Fruit fly (Drosophila melanogaster) whole organism, embryonic: ENCODE measurements around the gene GstD5.
A peak's percentile ranks its signal among the peaks of the same experiment; 100 is the strongest.

Experiments used
- Adf1 ChIP-seq: fragments of 200-800 bp; sonication (Bioruptor generic); IDR thresholded peaks from 2 replicates; pipeline ENCODE4 v1.3.6; 2022; ENCODE audit warnings: missing biosample characterization, missing genetic modification characterization
- Blimp-1 ChIP-seq: fragments of 200-800 bp; sonication (Bioruptor generic); optimal IDR thresholded peaks from 3 replicates; lab custom pipeline; 2018; ENCODE audit warnings: missing biosample characterization, missing genetic modification characterization, mild to moderate bottlenecking, moderate library complexity, missing genetic modification reagents
- BtbVII ChIP-seq: fragments of 200-800 bp; sonication (Bioruptor generic); optimal IDR thresholded peaks from 3 replicates; lab custom pipeline; 2017; ENCODE audit warnings: missing biosample characterization, mild to moderate bottlenecking, missing genetic modification characterization
- CG10431 ChIP-seq: fragments of 200-800 bp; sonication (Bioruptor generic); optimal IDR thresholded peaks from 3 replicates; lab custom pipeline; 2018; ENCODE audit warnings: missing biosample characterization, mild to moderate bottlenecking, missing genetic modification characterization
- CG10654 ChIP-seq: fragments of 200-800 bp; sonication (Bioruptor generic); optimal IDR thresholded peaks from 2 replicates; lab custom pipeline; 2016; ENCODE audit warnings: missing biosample characterization, missing genetic modification characterization
- CG11695 ChIP-seq: fragments of 200-800 bp; sonication (Bioruptor generic); IDR thresholded peaks from 3 replicates; pipeline ENCODE4 v1.3.6; 2022; ENCODE audit warnings: missing biosample characterization, missing genetic modification characterization
- CG12104 ChIP-seq: fragments of 200-800 bp; sonication (Bioruptor generic); optimal IDR thresholded peaks from 3 replicates; lab custom pipeline; 2016; ENCODE audit warnings: missing biosample characterization, missing genetic modification characterization
- CG12769 ChIP-seq: fragments of 200-800 bp; sonication (Bioruptor generic); optimal IDR thresholded peaks from 2 replicates; lab custom pipeline; 2019; ENCODE audit warnings: missing biosample characterization, mild to moderate bottlenecking, missing genetic modification characterization, moderate library complexity
- CG14014 ChIP-seq: fragments of 200-800 bp; sonication (Bioruptor generic); IDR thresholded peaks from 2 replicates; pipeline ENCODE4 v1.3.6; 2022; ENCODE audit warnings: missing biosample characterization, missing genetic modification characterization
- CG15011 ChIP-seq: fragments of 200-800 bp; sonication (Bioruptor generic); optimal IDR thresholded peaks from 3 replicates; lab custom pipeline; 2018; ENCODE audit warnings: missing biosample characterization, mild to moderate bottlenecking, missing genetic modification characterization
- CG15269 ChIP-seq: fragments of 200-800 bp; sonication (Bioruptor generic); optimal IDR thresholded peaks from 2 replicates; lab custom pipeline; 2018; ENCODE audit warnings: missing biosample characterization, mild to moderate bottlenecking, missing genetic modification characterization, moderate library complexity
- CG15514 ChIP-seq: fragments of 200-800 bp; sonication (Bioruptor generic); optimal IDR thresholded peaks from 3 replicates; lab custom pipeline; 2017; ENCODE audit warnings: missing biosample characterization, missing genetic modification characterization, mild to moderate bottlenecking, moderate library complexity, missing genetic modification reagents
- CG17612 ChIP-seq: fragments of 200-800 bp; sonication (Bioruptor generic); IDR thresholded peaks from 2 replicates; pipeline ENCODE4 v1.3.6; 2022; ENCODE audit warnings: missing biosample characterization, missing genetic modification characterization
- CG18262 ChIP-seq: fragments of 200-800 bp; optimal IDR thresholded peaks from 3 replicates; lab custom pipeline; 2019; ENCODE audit warnings: missing biosample characterization, mild to moderate bottlenecking, missing genetic modification characterization, moderate library complexity
- CG18599 ChIP-seq: fragments of 200-800 bp; sonication (Bioruptor generic); optimal IDR thresholded peaks from 3 replicates; lab custom pipeline; 2017; ENCODE audit warnings: missing biosample characterization, missing genetic modification characterization, mild to moderate bottlenecking, moderate library complexity, missing genetic modification reagents
- CG3163 ChIP-seq: fragments of 200-800 bp; sonication (Bioruptor generic); optimal IDR thresholded peaks from 3 replicates; lab custom pipeline; 2016; ENCODE audit warnings: missing biosample characterization, missing genetic modification characterization
- CG4854 ChIP-seq: fragments of 200-800 bp; sonication (Bioruptor generic); optimal IDR thresholded peaks from 2 replicates; lab custom pipeline; 2016; ENCODE audit warnings: missing biosample characterization, missing genetic modification characterization, inconsistent platforms
- CG7928 ChIP-seq: fragments of 200-800 bp; sonication (Bioruptor generic); optimal IDR thresholded peaks from 2 replicates; lab custom pipeline; 2017; ENCODE audit warnings: missing biosample characterization, mild to moderate bottlenecking, missing genetic modification characterization
- CG8765 ChIP-seq: fragments of 200-800 bp; sonication (Bioruptor generic); IDR thresholded peaks from 2 replicates; pipeline ENCODE4 v1.3.6; 2022; ENCODE audit warnings: missing biosample characterization, missing genetic modification characterization
- CG8924 ChIP-seq: fragments of 200-800 bp; optimal IDR thresholded peaks from 3 replicates; lab custom pipeline; 2019; ENCODE audit warnings: missing biosample characterization, mild to moderate bottlenecking, missing genetic modification characterization, moderate library complexity
- CG9215 ChIP-seq: fragments of 200-800 bp; sonication (Bioruptor generic); IDR thresholded peaks from 2 replicates; pipeline ENCODE4 v1.3.6; 2022; ENCODE audit warnings: missing biosample characterization, missing genetic modification characterization
- CG9609 ChIP-seq: fragments of 200-800 bp; sonication (Bioruptor generic); optimal IDR thresholded peaks from 3 replicates; lab custom pipeline; 2016; ENCODE audit warnings: missing biosample characterization, missing genetic modification characterization
- CG9932 ChIP-seq: fragments of 200-800 bp; sonication (Bioruptor generic); IDR thresholded peaks from 2 replicates; pipeline ENCODE4 v1.3.6; 2022; ENCODE audit warnings: missing biosample characterization, missing genetic modification characterization
- Camta ChIP-seq: fragments of 200-800 bp; sonication (Bioruptor generic); optimal IDR thresholded peaks from 2 replicates; lab custom pipeline; 2016; ENCODE audit warnings: missing biosample characterization, missing genetic modification characterization
- Dbx ChIP-seq: fragments of 200-800 bp; sonication (Bioruptor generic); IDR thresholded peaks from 3 replicates; pipeline ENCODE4 v1.3.6; 2022; ENCODE audit warnings: missing biosample characterization, missing genetic modification characterization
- HmgZ ChIP-seq: fragments of 200-800 bp; sonication (Bioruptor generic); optimal IDR thresholded peaks from 2 replicates; lab custom pipeline; 2018; ENCODE audit warnings: missing biosample characterization, mild to moderate bottlenecking, missing genetic modification characterization
- Hr51 ChIP-seq, 2 experiments: fragments of 200-800 bp; sonication (Bioruptor generic); optimal IDR thresholded peaks; 2 replicates in 1 of 2; 3 replicates in 1 of 2; lab custom pipeline; 2016 to 2018; ENCODE audit warnings: missing biosample characterization in 2 of 2, missing genetic modification characterization in 2 of 2, mild to moderate bottlenecking in 1 of 2, moderate library complexity in 1 of 2
- Jarid2 ChIP-seq: fragments of 200-800 bp; sonication (Bioruptor generic); optimal IDR thresholded peaks from 3 replicates; lab custom pipeline; 2017; ENCODE audit warnings: mild to moderate bottlenecking, missing biosample characterization, missing genetic modification reagents, missing genetic modification characterization
- Lpt ChIP-seq: fragments of >200 bp; optimal IDR thresholded peaks from 2 replicates; lab custom pipeline; 2018; ENCODE audit warnings: missing biosample characterization, missing genetic modification characterization
- MTF-1 ChIP-seq: fragments of 200-800 bp; sonication (Bioruptor generic); optimal IDR thresholded peaks from 2 replicates; lab custom pipeline; 2018; ENCODE audit warnings: missing biosample characterization, mild to moderate bottlenecking, missing genetic modification characterization, borderline replicate concordance
- NFAT ChIP-seq: fragments of 200-800 bp; sonication (Bioruptor generic); IDR thresholded peaks from 2 replicates; pipeline ENCODE4 v1.3.6; 2022; ENCODE audit warnings: missing biosample characterization, missing genetic modification characterization
- Side ChIP-seq: fragments of 200-800 bp; sonication (Bioruptor generic); optimal IDR thresholded peaks from 2 replicates; lab custom pipeline; 2016; ENCODE audit warnings: missing biosample characterization, missing genetic modification characterization
- Stat92E ChIP-seq, 3 experiments: fragments of >200 bp in 2 of 3; fragments of 200-800 bp in 1 of 3; sonication (Bioruptor generic) in 1 of 3; optimal IDR thresholded peaks; 2 replicates each; lab custom pipeline; 2017 to 2019; ENCODE audit warnings: missing biosample characterization in 3 of 3, missing genetic modification characterization in 3 of 3, mild to moderate bottlenecking in 1 of 3, moderate library complexity in 1 of 3
- ab ChIP-seq: fragments of 200-800 bp; sonication (Bioruptor generic); optimal IDR thresholded peaks from 2 replicates; lab custom pipeline; 2016; ENCODE audit warnings: missing biosample characterization, missing genetic modification characterization
- chm ChIP-seq: fragments of 200-800 bp; sonication (Bioruptor generic); IDR thresholded peaks from 2 replicates; pipeline ENCODE4 v1.3.6; 2022; ENCODE audit warnings: missing biosample characterization, missing genetic modification characterization
- corto ChIP-seq: fragments of 200-800 bp; sonication (Bioruptor generic); optimal IDR thresholded peaks from 2 replicates; lab custom pipeline; 2016; ENCODE audit warnings: missing biosample characterization, mild to moderate bottlenecking, missing genetic modification characterization, moderate library complexity
- dan ChIP-seq: fragments of 200-800 bp; sonication (Bioruptor generic); IDR thresholded peaks from 2 replicates; pipeline ENCODE4 v1.3.6; 2022; ENCODE audit warnings: missing biosample characterization, missing genetic modification characterization
- dmrt11E ChIP-seq: fragments of 200-800 bp; sonication (Bioruptor generic); optimal IDR thresholded peaks from 3 replicates; lab custom pipeline; 2018; ENCODE audit warnings: missing biosample characterization, mild to moderate bottlenecking, missing genetic modification characterization, moderate library complexity
- fd64A ChIP-seq: fragments of 200-800 bp; sonication (Bioruptor generic); optimal IDR thresholded peaks from 3 replicates; lab custom pipeline; 2018; ENCODE audit warnings: missing biosample characterization, mild to moderate bottlenecking, missing genetic modification characterization
- fu2 ChIP-seq: fragments of 200-800 bp; sonication (Bioruptor generic); optimal IDR thresholded peaks from 2 replicates; lab custom pipeline; 2016; ENCODE audit warnings: missing biosample characterization, missing genetic modification characterization
- lmd ChIP-seq: fragments of 200-800 bp; sonication (Bioruptor generic); IDR thresholded peaks from 2 replicates; pipeline ENCODE4 v1.3.6; 2022; ENCODE audit warnings: missing biosample characterization, missing genetic modification characterization
- peb ChIP-seq: fragments of 200-800 bp; sonication (Bioruptor generic); IDR thresholded peaks from 2 replicates; pipeline ENCODE4 v1.3.6; 2022; ENCODE audit warnings: missing biosample characterization, missing genetic modification characterization
- phol ChIP-seq: fragments of 200-800 bp; sonication (Bioruptor generic); optimal IDR thresholded peaks from 3 replicates; lab custom pipeline; 2018; ENCODE audit warnings: missing biosample characterization, mild to moderate bottlenecking, missing genetic modification characterization, moderate library complexity
- row ChIP-seq: fragments of 200-800 bp; sonication (Bioruptor generic); IDR thresholded peaks from 3 replicates; pipeline ENCODE4 v1.3.6; 2022; ENCODE audit warnings: missing biosample characterization, missing genetic modification characterization
- sens ChIP-seq: fragments of 200-800 bp; sonication (Bioruptor generic); peaks from one replicate; lab custom pipeline; 2016; ENCODE audit warnings: missing biosample characterization, missing genetic modification characterization
- sug ChIP-seq: fragments of 200-800 bp; optimal IDR thresholded peaks from 2 replicates; lab custom pipeline; 2019; ENCODE audit warnings: missing biosample characterization, mild to moderate bottlenecking, missing genetic modification characterization, moderate library complexity
- trem ChIP-seq: fragments of 200-800 bp; optimal IDR thresholded peaks from 3 replicates; lab custom pipeline; 2019; ENCODE audit warnings: missing biosample characterization, mild to moderate bottlenecking, missing genetic modification characterization, moderate library complexity
- ttk ChIP-seq: fragments of 200-800 bp; sonication (Bioruptor generic); IDR thresholded peaks from 2 replicates; pipeline ENCODE4 v2.1.2; 2022; ENCODE audit warnings: missing biosample characterization, missing genetic modification characterization
- vnd ChIP-seq: fragments of 200-800 bp; sonication (Bioruptor generic); IDR thresholded peaks from 3 replicates; pipeline ENCODE4 v1.3.6; 2022; ENCODE audit warnings: missing biosample characterization, missing genetic modification characterization; ENCODE audit not compliant: partially characterized antibody

GstD5 gene

dm6 chr3R:12369135-12369792 lies 6.3 kb upstream of the GstD5 start, which contains the start of gene GstD1 (continued):
- peak; percentile 28 for TF ChIP-seq CG12104
- TF ChIP-seq CG17612 (GFP tag; lab: Robert Waterston, UW) = no peak
- TF ChIP-seq CG3163 (GFP tag; lab: Kevin White, UChicago) = peak; percentile 95
- TF ChIP-seq CG9932 = peak; percentile 51
- TF ChIP-seq fu2 (GFP tag; lab: Kevin White, UChicago) = peak; percentile 26
- TF ChIP-seq ttk (GFP tag; lab: Robert Waterston, UW) = 0 out of 2 replicates have a peak, but pooled peaks have one; percentile 23
- peak; percentile 75 for TF ChIP-seq chm (GFP tag; lab: Robert Waterston, UW)
- peak; percentile 56 for TF ChIP-seq CG18599
- peak; percentile 71 for TF ChIP-seq sens (GFP tag; lab: Kevin White, UChicago)
- peak; percentile 55 for TF ChIP-seq CG12769
- TF ChIP-seq phol (tag; lab: Kevin White, UChicago) = peak; percentile 28
- peak; percentile 9 for TF ChIP-seq CG15269 (tag; lab: Kevin White, UChicago)
- 0 out of 2 replicates have a peak, but pooled peaks have one; percentile 45 for TF ChIP-seq CG9215
- no peak for TF ChIP-seq MTF-1
- TF ChIP-seq NFAT (GFP tag; lab: Robert Waterston, UW) = peak; percentile 79
- no peak for TF ChIP-seq dmrt11E (tag; lab: Kevin White, UChicago)
- TF ChIP-seq CG10431 (GFP tag; lab: Kevin White, UChicago) = no peak
- TF ChIP-seq CG15514 = peak; percentile 24
- TF ChIP-seq peb (GFP tag; lab: Robert Waterston, UW) = no peak
- peak in 1 of 3 experiments; percentile 21 for TF ChIP-seq Stat92E (GFP tag; optimal IDR thresholded peaks at IDR 0.05; lab: Kevin White, UChicago)
- 0 out of 3 replicates have a peak, but pooled peaks have one; percentile 10 for TF ChIP-seq CG11695 (GFP tag; lab: Robert Waterston, UW)
- peak; percentile 46 for TF ChIP-seq CG8924 (tag; lab: Kevin White, UChicago)
- TF ChIP-seq Lpt (GFP tag; lab: Kevin White, UChicago) = no peak
- peak; percentile 47 for TF ChIP-seq lmd (GFP tag; lab: Robert Waterston, UW)
- TF ChIP-seq Adf1 = peak; percentile 67; the same call in 1 of the 2 replicates
- TF ChIP-seq CG15011 (GFP tag; lab: Kevin White, UChicago) = peak; percentile 4
- TF ChIP-seq Side (GFP tag; lab: Kevin White, UChicago) = peak; percentile 2
- TF ChIP-seq ab (GFP tag; lab: Kevin White, UChicago) = peak; percentile 58
- peak; percentile 64 for TF ChIP-seq row (GFP tag; lab: Robert Waterston, UW)
- TF ChIP-seq CG8765 (GFP tag; lab: Robert Waterston, UW) = peak; percentile 87; the same call in 1 of the 2 replicates
- peak; percentile 69; the same call in 2 of the 3 replicates for TF ChIP-seq Dbx (GFP tag; lab: Robert Waterston, UW)
- peak; percentile 49 for TF ChIP-seq BtbVII (GFP tag; lab: Kevin White, UChicago)
- TF ChIP-seq CG18262 (tag; lab: Kevin White, UChicago) = peak; percentile 21
- TF ChIP-seq CG4854 (GFP tag; lab: Kevin White, UChicago) = no peak
- TF ChIP-seq CG10654 (GFP tag; lab: Kevin White, UChicago) = peak; percentile 19
- no peak for TF ChIP-seq dan (GFP tag; lab: Robert Waterston, UW)
- no peak for TF ChIP-seq fd64A
- TF ChIP-seq Blimp-1 (GFP tag; lab: Kevin White, UChicago) = peak; percentile 23
- TF ChIP-seq Jarid2 (GFP tag; lab: Kevin White, UChicago) = peak; percentile 90
- peak; percentile 5 for TF ChIP-seq trem
- peak; percentile 56 for TF ChIP-seq HmgZ (tag; lab: Kevin White, UChicago)
- no peak for TF ChIP-seq vnd (GFP tag; lab: Robert Waterston, UW)
- peak; percentile 56 for TF ChIP-seq sug
- peak; percentile 36; the same call in 1 of the 2 replicates for TF ChIP-seq CG14014 (GFP tag; lab: Robert Waterston, UW)
- no peak for TF ChIP-seq CG9609
- TF ChIP-seq corto (GFP tag; lab: Kevin White, UChicago) = no peak
- peak; percentile 52 for TF ChIP-seq CG7928
- TF ChIP-seq Hr51 (GFP tag; optimal IDR thresholded peaks at IDR 0.05; lab: Kevin White, UChicago) = peak in 1 of 2 experiments; percentile 41
- no peak for TF ChIP-seq Camta (GFP tag; lab: Kevin White, UChicago)
